Fruit fly (Drosophila melanogaster) whole organism, prepupa: ENCODE data around the gene IntS9.

Experiments used
- CG3032 ChIP-seq: fragments of 200-800 bp; optimal IDR thresholded peaks from 2 replicates; lab custom pipeline; 2019; ENCODE audit warnings: missing biosample characterization, mild to moderate bottlenecking, missing genetic modification characterization, moderate library complexity
- CG31627 ChIP-seq: fragments of 200-800 bp; sonication (Bioruptor generic); optimal IDR thresholded peaks from 3 replicates; lab custom pipeline; 2016; ENCODE audit warnings: missing biosample characterization, missing genetic modification characterization
- CG4318 ChIP-seq: fragments of 200-800 bp; sonication (Bioruptor generic); optimal IDR thresholded peaks from 3 replicates; lab custom pipeline; 2017; ENCODE audit warnings: missing biosample characterization, mild to moderate bottlenecking, missing genetic modification characterization
- CG6276 ChIP-seq: fragments of 200-800 bp; sonication (Bioruptor generic); optimal IDR thresholded peaks from 2 replicates; lab custom pipeline; 2017; ENCODE audit warnings: missing biosample characterization, mild to moderate bottlenecking, missing genetic modification characterization
- CG7368 ChIP-seq: fragments of 200-800 bp; sonication (Bioruptor generic); optimal IDR thresholded peaks from 3 replicates; lab custom pipeline; 2016; ENCODE audit warnings: missing biosample characterization, missing genetic modification characterization
- CG9139 ChIP-seq: fragments of 200-800 bp; sonication (Bioruptor generic); optimal IDR thresholded peaks from 3 replicates; lab custom pipeline; 2017; ENCODE audit warnings: missing biosample characterization, mild to moderate bottlenecking, missing genetic modification characterization
- Lpt ChIP-seq: fragments of 200-800 bp; sonication (Bioruptor generic); optimal IDR thresholded peaks from 3 replicates; lab custom pipeline; 2016; ENCODE audit warnings: missing biosample characterization, missing genetic modification characterization
- OdsH ChIP-seq: fragments of 200-800 bp; sonication (Bioruptor generic); optimal IDR thresholded peaks from 3 replicates; lab custom pipeline; 2016; ENCODE audit warnings: missing biosample characterization, missing genetic modification characterization
- Sox15 ChIP-seq: fragments of 200-800 bp; sonication (Bioruptor generic); optimal IDR thresholded peaks from 3 replicates; lab custom pipeline; 2016; ENCODE audit warnings: missing biosample characterization, missing genetic modification characterization
- fd59A ChIP-seq: fragments of 200-800 bp; sonication (Bioruptor generic); optimal IDR thresholded peaks from 2 replicates; lab custom pipeline; 2017; ENCODE audit warnings: missing biosample characterization, mild to moderate bottlenecking, missing genetic modification characterization, missing genetic modification reagents
- lz ChIP-seq: fragments of 200-800 bp; sonication (Bioruptor generic); optimal IDR thresholded peaks from 3 replicates; lab custom pipeline; 2016; ENCODE audit warnings: missing biosample characterization, missing genetic modification characterization
- net ChIP-seq: fragments of 200-800 bp; sonication (Bioruptor generic); optimal IDR thresholded peaks from 3 replicates; lab custom pipeline; 2016; ENCODE audit warnings: missing biosample characterization, missing genetic modification characterization
- salr ChIP-seq, 2 experiments: fragments of 200-800 bp; sonication (Bioruptor generic); optimal IDR thresholded peaks; 3 replicates each; lab custom pipeline; 2016 to 2018; ENCODE audit warnings: missing biosample characterization in 2 of 2, missing genetic modification characterization in 2 of 2, mild to moderate bottlenecking in 1 of 2

DNA sequence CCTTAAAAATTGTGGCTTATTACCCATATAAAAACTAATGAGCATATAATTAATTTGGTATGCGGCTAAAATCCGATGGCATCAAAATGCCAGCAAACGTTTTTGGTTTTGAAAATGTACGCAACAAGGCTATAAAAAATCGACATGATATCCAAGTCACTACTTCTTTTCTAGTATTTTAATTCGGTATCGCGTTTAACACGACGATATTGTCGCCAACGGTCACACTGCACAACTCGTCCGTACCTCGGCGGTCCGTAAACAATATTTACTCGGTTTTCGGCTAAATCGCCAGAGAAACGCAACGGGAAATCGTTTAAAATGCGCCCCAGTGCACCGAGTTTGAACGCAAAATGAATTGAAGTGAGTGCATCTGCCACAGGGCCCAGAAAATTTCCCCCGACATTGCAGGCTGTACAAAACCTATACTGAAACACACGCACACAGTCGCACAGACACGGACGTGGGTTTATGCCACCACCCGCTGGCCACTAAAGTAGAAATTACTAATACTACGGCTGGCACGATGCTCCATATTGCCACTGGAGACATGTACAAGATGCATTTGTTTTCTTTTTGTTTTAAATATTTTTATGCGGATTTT, 7.7 kb upstream of the IntS9 start, which contains the start of gene Taf4:
- TF ChIP-seq CG31627 (GFP tag; lab: Kevin White, UChicago): no peak
- TF ChIP-seq fd59A (GFP tag; lab: Kevin White, UChicago): no peak
- no peak for TF ChIP-seq lz (GFP tag; lab: Kevin White, UChicago)
- no peak for TF ChIP-seq salr (GFP tag; optimal IDR thresholded peaks at IDR 0.05; lab: Kevin White, UChicago)
- TF ChIP-seq CG9139 (GFP tag; lab: Kevin White, UChicago): no peak
- no peak for TF ChIP-seq Lpt (GFP tag; lab: Kevin White, UChicago)
- no peak for TF ChIP-seq OdsH (GFP tag; lab: Kevin White, UChicago)
- no peak for TF ChIP-seq CG6276 (GFP tag; lab: Kevin White, UChicago)
- TF ChIP-seq CG3032 (tag; lab: Kevin White, UChicago): no peak
- TF ChIP-seq CG4318 (GFP tag; lab: Kevin White, UChicago): no peak
- TF ChIP-seq net (GFP tag; lab: Kevin White, UChicago): no peak
- TF ChIP-seq Sox15 (GFP tag; lab: Kevin White, UChicago): no peak
- TF ChIP-seq CG7368: no peak
